Worm (Caenorhabditis elegans): ENCODE measurements around the gene pps-1.

ce11 chrIV:10122205-10122604, 39.6 kb upstream of the pps-1 start, which contains the start of gene irld-21:
- TF ChIP-seq unc-39 (tag; optimal IDR thresholded peaks at IDR 0.05): no peak
- TF ChIP-seq blmp-1 (tag; optimal IDR thresholded peaks at IDR 0.05): no peak
- TF ChIP-seq unc-62 (GFP tag; optimal IDR thresholded peaks at IDR 0.05): no peak
- TF ChIP-seq hlh-1 (tag; optimal IDR thresholded peaks at IDR 0.05): no peak
- no peak for TF ChIP-seq mls-2 (tag; optimal IDR thresholded peaks at IDR 0.05)
- no peak for TF ChIP-seq ztf-11 (tag; optimal IDR thresholded peaks at IDR 0.05)
- TF ChIP-seq nhr-76 (tag; optimal IDR thresholded peaks at IDR 0.05): no peak

All from whole organism, mixed stage, embryonic.